Worm (Caenorhabditis elegans): ENCODE results near the gene grl-17.

Gene grl-17

ce11 chrV:13566967-13567366 is 3.2 kb upstream of the grl-17 start:
- TF ChIP-seq cnd-1 (tag; optimal IDR thresholded peaks at IDR 0.05) = no peak
- TF ChIP-seq lin-13 (tag; optimal IDR thresholded peaks at IDR 0.05) = no peak

ce11 chrV:13565781-13566180 is 2.0 kb upstream of the grl-17 start, which contains the start of gene slrp-1:
TSS of gene slrp-1 (plus strand) at chrV:13565863.
- no peak for TF ChIP-seq ceh-39 (tag; optimal IDR thresholded peaks at IDR 0.05)

- TF ChIP-seq elt-3 (tag; optimal IDR thresholded peaks at IDR 0.05) (no peak), nhr-2 (tag; optimal IDR thresholded peaks at IDR 0.05) (no peak), unc-62 (GFP tag; optimal IDR thresholded peaks at IDR 0.05) (peak; percentile 20), sptf-1 (tag; optimal IDR thresholded peaks at IDR 0.05) (no peak), nhr-76 (tag; optimal IDR thresholded peaks at IDR 0.05) (no peak), nhr-237 (tag; optimal IDR thresholded peaks at IDR 0.05) (peak; percentile 57), ceh-39 (tag; optimal IDR thresholded peaks at IDR 0.05) (peak; percentile 6), pha-4 (tag; optimal IDR thresholded peaks at IDR 0.05) (peak; percentile 54), mep-1 (tag; optimal IDR thresholded peaks at IDR 0.05) (peak; percentile 79), hlh-1 (tag; optimal IDR thresholded peaks at IDR 0.05) (peak; percentile 71), lsy-2 (tag; optimal IDR thresholded peaks at IDR 0.05) (peak; percentile 25), ces-1 (GFP tag; optimal IDR thresholded peaks at IDR 0.05) (peak; percentile 47)
Measured at ce11 chrV:13565197-13565596, 1.5 kb upstream of the grl-17 start.

- no peak for TF ChIP-seq lsy-2 (tag; optimal IDR thresholded peaks at IDR 0.05)
Measured at ce11 chrV:13562748-13563147, 993 bp downstream of the grl-17 start.

ce11 chrV:13559978-13560377 is 3.8 kb downstream of the grl-17 start, which contains the start of gene C56A3.8:
TSS of gene C56A3.8 (plus strand) at chrV:13560278.
- TF ChIP-seq drap-1 (GFP tag; optimal IDR thresholded peaks at IDR 0.05) = no peak
- no peak for TF ChIP-seq elt-3 (tag; optimal IDR thresholded peaks at IDR 0.05)
- TF ChIP-seq ham-2 (GFP tag; optimal IDR thresholded peaks at IDR 0.05) = no peak
- no peak for TF ChIP-seq elt-1 (tag; optimal IDR thresholded peaks at IDR 0.05; ENCODE audit: borderline replicate concordance, insufficient read depth)

ce11 chrV:13556746-13557145 is 7.0 kb downstream of the grl-17 start, which contains the start of gene cav-2:
TSS of gene cav-2 (plus strand) at chrV:13557104.
- TF ChIP-seq mep-1 (tag; optimal IDR thresholded peaks at IDR 0.05) (peak; percentile 35), ztf-11 (tag; optimal IDR thresholded peaks at IDR 0.05) (no peak), nhr-2 (tag; optimal IDR thresholded peaks at IDR 0.05) (no peak), nhr-12 (tag; optimal IDR thresholded peaks at IDR 0.05) (no peak), hlh-1 (tag; optimal IDR thresholded peaks at IDR 0.05) (peak; percentile 28), lsy-2 (tag; optimal IDR thresholded peaks at IDR 0.05) (peak; percentile 46), bed-3 (GFP tag; optimal IDR thresholded peaks at IDR 0.05) (no peak), mls-2 (tag; optimal IDR thresholded peaks at IDR 0.05) (peak; percentile 11), sem-2 (GFP tag; optimal IDR thresholded peaks at IDR 0.05) (no peak), cnd-1 (tag; optimal IDR thresholded peaks at IDR 0.05) (no peak), nhr-76 (tag; optimal IDR thresholded peaks at IDR 0.05) (no peak), unc-39 (tag; optimal IDR thresholded peaks at IDR 0.05) (no peak), nhr-237 (tag; optimal IDR thresholded peaks at IDR 0.05) (peak; percentile 53), lin-13 (tag; optimal IDR thresholded peaks at IDR 0.05) (no peak), ceh-43 (GFP tag; optimal IDR thresholded peaks at IDR 0.05) (no peak), sptf-1 (tag; optimal IDR thresholded peaks at IDR 0.05) (peak; percentile 65), flh-1 (GFP tag; optimal IDR thresholded peaks at IDR 0.05) (no peak), mab-5 (tag; optimal IDR thresholded peaks at IDR 0.05) (no peak), ceh-39 (tag; optimal IDR thresholded peaks at IDR 0.05) (peak; percentile 19), pha-4 (tag; optimal IDR thresholded peaks at IDR 0.05) (peak; percentile 46), unc-62 (GFP tag; optimal IDR thresholded peaks at IDR 0.05) (no peak), blmp-1 (tag; optimal IDR thresholded peaks at IDR 0.05) (no peak), elt-3 (tag; optimal IDR thresholded peaks at IDR 0.05) (no peak), ces-1 (GFP tag; optimal IDR thresholded peaks at IDR 0.05) (peak; percentile 75), elt-1 (tag; optimal IDR thresholded peaks at IDR 0.05; ENCODE audit: borderline replicate concordance, insufficient read depth) (no peak), ham-2 (GFP tag; optimal IDR thresholded peaks at IDR 0.05) (no peak), tbx-8 (GFP tag; optimal IDR thresholded peaks at IDR 0.05) (no peak), unc-120 (tag; optimal IDR thresholded peaks at IDR 0.05; ENCODE audit: poor library complexity, severe bottlenecking) (no peak), snpc-4 (tag; optimal IDR thresholded peaks at IDR 0.05) (no peak), ceh-83 (GFP tag; optimal IDR thresholded peaks at IDR 0.05) (no peak), drap-1 (GFP tag; optimal IDR thresholded peaks at IDR 0.05) (no peak), lin-32 (GFP tag; optimal IDR thresholded peaks at IDR 0.05) (no peak), zip-8 (tag; optimal IDR thresholded peaks at IDR 0.05) (no peak)
